Fruit fly (Drosophila melanogaster) whole organism, embryonic: Measurements from ENCODE around the gene sip1.
A peak's percentile ranks its signal among the peaks of the same experiment; 100 is the strongest.

ENCODE experiments used
- CG12155 ChIP-seq: fragments of 200-800 bp; sonication (Bioruptor generic); optimal IDR thresholded peaks from 3 replicates; lab custom pipeline; 2016; ENCODE audit warnings: missing biosample characterization, missing genetic modification characterization
- CG2202 ChIP-seq: fragments of 200-800 bp; sonication (Bioruptor generic); optimal IDR thresholded peaks from 2 replicates; lab custom pipeline; 2018; ENCODE audit warnings: missing biosample characterization, mild to moderate bottlenecking, missing genetic modification characterization
- CG4360 ChIP-seq: fragments of 200-800 bp; sonication (Bioruptor generic); IDR thresholded peaks from 2 replicates; pipeline ENCODE4 v1.3.6; 2022; ENCODE audit warnings: missing biosample characterization, missing genetic modification characterization
- Elba2 ChIP-seq: fragments of 200-800 bp; sonication (Bioruptor generic); optimal IDR thresholded peaks from 3 replicates; lab custom pipeline; 2016; ENCODE audit warnings: missing biosample characterization, missing genetic modification characterization
- Pdp1 ChIP-seq, 2 experiments: fragments of 200-800 bp; sonication (Bioruptor generic); optimal IDR thresholded peaks; 3 replicates each; lab custom pipeline; 2016; ENCODE audit warnings: missing biosample characterization in 2 of 2, missing genetic modification characterization in 2 of 2, mild to moderate bottlenecking in 1 of 2, moderate library complexity in 1 of 2

DNA sequence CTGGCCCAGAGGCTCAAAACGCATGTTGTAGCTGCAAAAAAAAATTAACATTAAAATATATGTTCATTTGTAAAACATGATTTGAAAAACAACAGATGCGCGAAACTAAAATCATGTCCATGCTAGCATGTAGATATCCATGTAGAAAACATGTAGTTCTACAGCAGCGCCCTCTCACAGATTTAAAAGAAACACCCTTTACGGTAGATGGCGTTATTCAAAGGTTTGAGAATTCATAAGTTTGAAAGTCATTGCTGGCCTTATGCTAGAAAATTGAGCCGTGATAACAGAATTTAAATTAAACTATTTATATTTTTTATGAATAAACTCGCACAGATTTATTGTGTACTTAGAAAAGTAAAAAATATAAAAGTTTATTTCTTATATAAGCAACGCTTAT is 50.3 kb downstream of the sip1 start:
- TF ChIP-seq CG2202 (tag; lab: Kevin White, UChicago) (no peak), CG12155 (no peak), Elba2 (GFP tag; lab: Kevin White, UChicago) (no peak), CG4360 (GFP tag; lab: Robert Waterston, UW) (no peak), Pdp1 (GFP tag; optimal IDR thresholded peaks at IDR 0.05; lab: Kevin White, UChicago) (peak; percentile 4 to 40)
